Fruit fly (Drosophila melanogaster) whole organism, embryonic: ENCODE data around the gene Hrs.

Experiments used
- Adf1 ChIP-seq: fragments of 200-800 bp; sonication (Bioruptor generic); IDR thresholded peaks from 2 replicates; pipeline ENCODE4 v1.3.6; 2022; ENCODE audit warnings: missing biosample characterization, missing genetic modification characterization
- Atf-2 ChIP-seq: fragments of 200-800 bp; sonication (Bioruptor generic); optimal IDR thresholded peaks from 2 replicates; lab custom pipeline; 2016; ENCODE audit warnings: missing biosample characterization, missing genetic modification characterization
- CG12299 ChIP-seq: fragments of 200-800 bp; sonication (Bioruptor generic); optimal IDR thresholded peaks from 2 replicates; lab custom pipeline; 2018; ENCODE audit warnings: missing biosample characterization, mild to moderate bottlenecking, missing genetic modification characterization
- CG15011 ChIP-seq: fragments of 200-800 bp; sonication (Bioruptor generic); optimal IDR thresholded peaks from 3 replicates; lab custom pipeline; 2018; ENCODE audit warnings: missing biosample characterization, mild to moderate bottlenecking, missing genetic modification characterization
- CG15696 ChIP-seq: fragments of 200-800 bp; sonication (Bioruptor generic); optimal IDR thresholded peaks from 2 replicates; lab custom pipeline; 2019; ENCODE audit warnings: missing biosample characterization, mild to moderate bottlenecking, missing genetic modification characterization, moderate library complexity
- CG18262 ChIP-seq: fragments of 200-800 bp; optimal IDR thresholded peaks from 3 replicates; lab custom pipeline; 2019; ENCODE audit warnings: missing biosample characterization, mild to moderate bottlenecking, missing genetic modification characterization, moderate library complexity
- CG18476 ChIP-seq: fragments of 200-800 bp; sonication (Bioruptor generic); optimal IDR thresholded peaks from 2 replicates; lab custom pipeline; 2016; ENCODE audit warnings: missing biosample characterization, mild to moderate bottlenecking, missing genetic modification characterization
- CG33213 ChIP-seq: fragments of 200-800 bp; sonication (Bioruptor generic); optimal IDR thresholded peaks from 3 replicates; lab custom pipeline; 2016; ENCODE audit warnings: missing biosample characterization, missing genetic modification characterization
- CG34224 ChIP-seq: fragments of 200-800 bp; sonication (Bioruptor generic); IDR thresholded peaks from 3 replicates; pipeline ENCODE4 v1.3.6; 2022; ENCODE audit warnings: missing biosample characterization, missing genetic modification characterization; ENCODE audit not compliant: partially characterized antibody
- CG6765 ChIP-seq: fragments of 200-800 bp; sonication (Bioruptor generic); optimal IDR thresholded peaks from 3 replicates; lab custom pipeline; 2017; ENCODE audit warnings: missing biosample characterization, mild to moderate bottlenecking, missing genetic modification characterization
- CG8924 ChIP-seq: fragments of 200-800 bp; optimal IDR thresholded peaks from 3 replicates; lab custom pipeline; 2019; ENCODE audit warnings: missing biosample characterization, mild to moderate bottlenecking, missing genetic modification characterization, moderate library complexity
- CG9932 ChIP-seq: fragments of 200-800 bp; sonication (Bioruptor generic); IDR thresholded peaks from 2 replicates; pipeline ENCODE4 v1.3.6; 2022; ENCODE audit warnings: missing biosample characterization, missing genetic modification characterization
- D19B ChIP-seq: fragments of 200-800 bp; sonication (Bioruptor generic); optimal IDR thresholded peaks from 2 replicates; lab custom pipeline; 2017; ENCODE audit warnings: missing biosample characterization, mild to moderate bottlenecking, missing genetic modification characterization
- Dbx ChIP-seq: fragments of 200-800 bp; sonication (Bioruptor generic); IDR thresholded peaks from 3 replicates; pipeline ENCODE4 v1.3.6; 2022; ENCODE audit warnings: missing biosample characterization, missing genetic modification characterization
- Dip2 ChIP-seq: fragments of 200-800 bp; sonication (Bioruptor generic); IDR thresholded peaks from 2 replicates; pipeline ENCODE4 v1.3.6; 2022; ENCODE audit warnings: missing biosample characterization, missing genetic modification characterization
- E2f1 ChIP-seq: fragments of 200-800 bp; sonication (Bioruptor generic); IDR thresholded peaks from 2 replicates; pipeline ENCODE4 v1.3.6; 2022; ENCODE audit warnings: missing biosample characterization, missing genetic modification characterization
- E2f2 ChIP-seq: fragments of 200-800 bp; sonication (Bioruptor generic); IDR thresholded peaks from 2 replicates; pipeline ENCODE4 v1.3.6; 2022; ENCODE audit warnings: missing biosample characterization, missing genetic modification characterization
- Max ChIP-seq: fragments of 200-800 bp; sonication (Bioruptor generic); optimal IDR thresholded peaks from 2 replicates; lab custom pipeline; 2016; ENCODE audit warnings: missing biosample characterization, mild to moderate bottlenecking, missing genetic modification characterization
- Meics ChIP-seq: fragments of 200-800 bp; sonication (Bioruptor generic); optimal IDR thresholded peaks from 2 replicates; lab custom pipeline; 2017; ENCODE audit warnings: missing biosample characterization, mild to moderate bottlenecking, missing genetic modification characterization
- Poxn ChIP-seq: fragments of 200-800 bp; sonication (Bioruptor generic); IDR thresholded peaks from 2 replicates; pipeline ENCODE4 v1.3.6; 2022; ENCODE audit warnings: missing biosample characterization, missing genetic modification characterization
- Rfx ChIP-seq: fragments of 200-800 bp; sonication (Bioruptor generic); IDR thresholded peaks from 2 replicates; pipeline ENCODE4 v1.3.6; 2022; ENCODE audit warnings: missing biosample characterization, missing genetic modification characterization
- Stat92E ChIP-seq, 3 experiments: fragments of >200 bp in 2 of 3; fragments of 200-800 bp in 1 of 3; sonication (Bioruptor generic) in 1 of 3; optimal IDR thresholded peaks; 2 replicates each; lab custom pipeline; 2017 to 2019; ENCODE audit warnings: missing biosample characterization in 3 of 3, missing genetic modification characterization in 3 of 3, mild to moderate bottlenecking in 1 of 3, moderate library complexity in 1 of 3
- YL-1 ChIP-seq: fragments of 200-800 bp; sonication (Bioruptor generic); optimal IDR thresholded peaks from 3 replicates; lab custom pipeline; 2017; ENCODE audit warnings: missing biosample characterization, mild to moderate bottlenecking, missing genetic modification characterization
- az2 ChIP-seq: fragments of 200-800 bp; sonication (Bioruptor generic); optimal IDR thresholded peaks from 3 replicates; lab custom pipeline; 2016; ENCODE audit warnings: missing biosample characterization, missing genetic modification characterization
- chinmo ChIP-seq: fragments of 200-800 bp; sonication (Bioruptor generic); IDR thresholded peaks from 4 replicates; pipeline ENCODE4 v1.3.6; 2022; ENCODE audit warnings: missing biosample characterization, missing genetic modification characterization; ENCODE audit not compliant: partially characterized antibody
- dimm ChIP-seq: fragments of 200-800 bp; sonication (Bioruptor generic); IDR thresholded peaks from 2 replicates; pipeline ENCODE4 v1.3.6; 2022; ENCODE audit warnings: missing biosample characterization, missing genetic modification characterization
- dysf ChIP-seq: fragments of 200-800 bp; sonication (Bioruptor generic); IDR thresholded peaks from 3 replicates; pipeline ENCODE4 v1.3.6; 2022; ENCODE audit warnings: missing biosample characterization, missing genetic modification characterization
- gce ChIP-seq: fragments of 200-800 bp; sonication (Bioruptor generic); IDR thresholded peaks from 3 replicates; pipeline ENCODE4 v1.3.6; 2022; ENCODE audit warnings: missing biosample characterization, missing genetic modification characterization
- jumu ChIP-seq: fragments of 200-800 bp; sonication (Bioruptor generic); optimal IDR thresholded peaks from 3 replicates; lab custom pipeline; 2016; ENCODE audit warnings: missing biosample characterization, missing genetic modification characterization
- kah ChIP-seq: fragments of 200-800 bp; sonication (Bioruptor generic); optimal IDR thresholded peaks from 2 replicates; lab custom pipeline; 2018; ENCODE audit warnings: missing biosample characterization, mild to moderate bottlenecking, missing genetic modification characterization
- lab ChIP-seq: fragments of 200-800 bp; sonication (Bioruptor generic); optimal IDR thresholded peaks from 3 replicates; lab custom pipeline; 2017; ENCODE audit warnings: missing biosample characterization, missing genetic modification characterization, mild to moderate bottlenecking, moderate library complexity, missing genetic modification reagents
- lov ChIP-seq, 2 experiments: fragments of 200-800 bp in 1 of 2; fragments of >200 bp in 1 of 2; sonication (Bioruptor generic) in 1 of 2; IDR thresholded peaks in 1 of 2; optimal IDR thresholded peaks in 1 of 2; 2 replicates in 1 of 2; 3 replicates in 1 of 2; pipeline versions ENCODE4 v1.3.6 to Lab custom; 2017 to 2022; ENCODE audit warnings: missing biosample characterization in 1 of 2, missing genetic modification characterization in 1 of 2
- nerfin-2 ChIP-seq: fragments of 200-800 bp; sonication (Bioruptor generic); IDR thresholded peaks from 2 replicates; pipeline ENCODE4 v1.3.6; 2022; ENCODE audit warnings: missing biosample characterization, missing genetic modification characterization; ENCODE audit not compliant: partially characterized antibody
- pfk ChIP-seq: fragments of 200-800 bp; sonication (Bioruptor generic); optimal IDR thresholded peaks from 2 replicates; lab custom pipeline; 2018; ENCODE audit warnings: missing biosample characterization, mild to moderate bottlenecking, missing genetic modification characterization, moderate library complexity
- pho ChIP-seq: fragments of 200-800 bp; sonication (Bioruptor generic); optimal IDR thresholded peaks from 2 replicates; lab custom pipeline; 2016; ENCODE audit warnings: missing biosample characterization, missing genetic modification characterization
- salm ChIP-seq: fragments of 200-800 bp; sonication (Bioruptor generic); optimal IDR thresholded peaks from 2 replicates; lab custom pipeline; 2018; ENCODE audit warnings: missing biosample characterization, mild to moderate bottlenecking, missing genetic modification characterization
- sc ChIP-seq, 3 experiments: fragments of >200 bp in 2 of 3; fragments of 200-800 bp in 1 of 3; sonication (Bioruptor generic) in 1 of 3; optimal IDR thresholded peaks; 2 replicates in 2 of 3; 3 replicates in 1 of 3; lab custom pipeline; 2017; ENCODE audit warnings: mild to moderate bottlenecking in 1 of 3, missing biosample characterization in 1 of 3, missing genetic modification characterization in 1 of 3, missing genetic modification reagents in 1 of 3
- sens ChIP-seq: fragments of 200-800 bp; sonication (Bioruptor generic); peaks from one replicate; lab custom pipeline; 2016; ENCODE audit warnings: missing biosample characterization, missing genetic modification characterization
- usp ChIP-seq: fragments of >200 bp; optimal IDR thresholded peaks from 2 replicates; lab custom pipeline; 2017; ENCODE audit warnings: missing biosample characterization, missing genetic modification characterization
- wdn ChIP-seq: fragments of 200-800 bp; sonication (Bioruptor generic); IDR thresholded peaks from 2 replicates; pipeline ENCODE4 v1.3.6; 2022; ENCODE audit warnings: missing biosample characterization, missing genetic modification characterization
- zfh2 ChIP-seq: fragments of 200-800 bp; sonication (Bioruptor generic); optimal IDR thresholded peaks from 2 replicates; lab custom pipeline; 2016; ENCODE audit warnings: missing biosample characterization, missing genetic modification characterization

The Hrs gene

DNA sequence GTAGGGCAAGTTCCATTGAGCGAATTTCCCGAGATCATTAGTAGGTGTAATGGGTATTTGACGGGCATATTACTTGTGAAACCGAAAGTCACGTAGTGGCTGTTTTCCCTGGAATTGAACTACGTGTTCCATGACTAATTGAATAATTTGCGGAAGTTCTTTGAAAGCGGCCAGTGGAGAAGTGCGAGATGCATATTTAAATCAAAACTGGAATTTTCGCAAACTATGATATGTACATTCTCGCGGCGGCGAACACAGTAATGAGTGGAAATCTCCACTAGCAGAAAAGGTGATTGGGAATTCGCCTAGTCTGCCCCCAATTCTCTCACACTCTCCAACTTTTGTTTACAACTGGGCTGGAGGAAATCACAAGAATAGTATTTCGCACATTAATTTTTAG is 4.8 kb upstream of the Hrs start (continued):
- peak; percentile 51 for TF ChIP-seq Rfx (GFP tag; lab: Robert Waterston, UW)
- peak; percentile 44 for TF ChIP-seq pho (GFP tag; lab: Kevin White, UChicago)
- peak; percentile 59 for TF ChIP-seq CG9932 (GFP tag; lab: Robert Waterston, UW)

DNA sequence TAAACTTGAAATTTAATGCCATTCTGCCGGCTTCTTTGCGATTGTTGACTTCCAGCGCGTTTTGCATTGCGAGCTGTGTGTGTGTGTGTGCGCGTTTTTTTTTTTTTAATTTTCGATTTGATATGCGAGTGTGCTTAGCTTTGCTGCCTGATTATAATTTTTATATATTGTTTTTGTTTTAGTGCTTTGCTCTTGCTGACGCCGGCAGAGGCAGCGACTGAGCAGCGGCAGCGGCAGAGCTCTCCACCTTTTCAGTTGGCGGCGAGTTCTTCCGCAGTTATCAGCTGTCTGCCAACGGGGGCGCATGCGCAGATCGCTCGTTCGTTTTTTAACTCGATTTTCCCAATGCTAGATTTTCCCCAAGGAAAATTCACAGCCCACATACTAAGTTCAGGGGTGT is 4.2 kb upstream of the Hrs start:
- no peak for TF ChIP-seq CG18476 (GFP tag; lab: Kevin White, UChicago)
- TF ChIP-seq Poxn: no peak
- TF ChIP-seq lov (optimal IDR thresholded peaks at IDR 0.05; lab: Kevin White, UChicago): no peak
- no peak for TF ChIP-seq lov (GFP tag; IDR thresholded peaks at IDR 0.05; lab: Robert Waterston, UW)
- no peak for TF ChIP-seq gce (GFP tag; lab: Robert Waterston, UW)
- TF ChIP-seq Adf1 (GFP tag; lab: Robert Waterston, UW): peak; percentile 87
- no peak for TF ChIP-seq CG8924
- no peak for TF ChIP-seq YL-1 (GFP tag; lab: Kevin White, UChicago)
- TF ChIP-seq Meics (GFP tag; lab: Kevin White, UChicago): no peak
- no peak for TF ChIP-seq CG18262
- TF ChIP-seq CG6765 (GFP tag; lab: Kevin White, UChicago): no peak
- no peak for TF ChIP-seq lab (GFP tag; lab: Kevin White, UChicago)
- peak; percentile 11; the same call in 1 of the 3 replicates for TF ChIP-seq dysf
- no peak for TF ChIP-seq E2f2 (GFP tag; lab: Robert Waterston, UW)
- TF ChIP-seq Dbx (GFP tag; lab: Robert Waterston, UW): 0 out of 3 replicates have a peak, but pooled peaks have one; percentile 6
- TF ChIP-seq usp (GFP tag; lab: Kevin White, UChicago): no peak
- TF ChIP-seq zfh2 (GFP tag; lab: Kevin White, UChicago): no peak
- TF ChIP-seq pfk (GFP tag; lab: Kevin White, UChicago): no peak
- no peak for TF ChIP-seq D19B
- TF ChIP-seq wdn (GFP tag; lab: Robert Waterston, UW): no peak
- peak; percentile 40 for TF ChIP-seq sens (GFP tag; lab: Kevin White, UChicago)
- TF ChIP-seq E2f1 (GFP tag; lab: Robert Waterston, UW): no peak
- no peak for TF ChIP-seq kah (GFP tag; lab: Kevin White, UChicago)
- no peak for TF ChIP-seq sc (optimal IDR thresholded peaks at IDR 0.05; lab: Kevin White, UChicago)
- TF ChIP-seq sc (GFP tag; optimal IDR thresholded peaks at IDR 0.05; lab: Kevin White, UChicago): no peak
- TF ChIP-seq chinmo (GFP tag; lab: Robert Waterston, UW): peak; percentile 63; the same call in 1 of the 4 replicates
- no peak for TF ChIP-seq jumu (GFP tag; lab: Kevin White, UChicago)
- TF ChIP-seq Max (GFP tag; lab: Kevin White, UChicago): no peak
- no peak for TF ChIP-seq Stat92E (GFP tag; optimal IDR thresholded peaks at IDR 0.05; lab: Kevin White, UChicago)
- no peak for TF ChIP-seq dimm (GFP tag; lab: Robert Waterston, UW)

dm6 chr2L:2737561-2737960 is 2.2 kb upstream of the Hrs start:
- TF ChIP-seq nerfin-2 (GFP tag; lab: Robert Waterston, UW) (no peak), Dip2 (GFP tag; lab: Robert Waterston, UW) (no peak), CG12299 (tag; lab: Kevin White, UChicago) (no peak), CG33213 (no peak), CG34224 (GFP tag; lab: Robert Waterston, UW) (no peak), CG15011 (GFP tag; lab: Kevin White, UChicago) (no peak), salm (tag; lab: Kevin White, UChicago) (no peak), Atf-2 (GFP tag; lab: Kevin White, UChicago) (no peak), az2 (no peak), CG15696 (tag; lab: Kevin White, UChicago) (no peak)
